Worm (Caenorhabditis elegans) whole organism, young adult: Measurements from ENCODE around the gene C09B9.4.

ENCODE experiments used
- zfh-2 ChIP-seq: fragments of 200-800 bp; sonication (Bioruptor generic); conservative IDR thresholded peaks from 2 replicates; pipeline ENCODE4 v1.3.6; 2022; ENCODE audit warnings: missing genetic modification reagents, missing genetic modification characterization, missing compliant biosample characterization
- zim-3 ChIP-seq: sonication (generic microtip); optimal IDR thresholded peaks from 2 replicates; lab custom pipeline; 2017; ENCODE audit warnings: mild to moderate bottlenecking, missing genetic modification characterization, moderate library complexity, missing compliant biosample characterization

DNA sequence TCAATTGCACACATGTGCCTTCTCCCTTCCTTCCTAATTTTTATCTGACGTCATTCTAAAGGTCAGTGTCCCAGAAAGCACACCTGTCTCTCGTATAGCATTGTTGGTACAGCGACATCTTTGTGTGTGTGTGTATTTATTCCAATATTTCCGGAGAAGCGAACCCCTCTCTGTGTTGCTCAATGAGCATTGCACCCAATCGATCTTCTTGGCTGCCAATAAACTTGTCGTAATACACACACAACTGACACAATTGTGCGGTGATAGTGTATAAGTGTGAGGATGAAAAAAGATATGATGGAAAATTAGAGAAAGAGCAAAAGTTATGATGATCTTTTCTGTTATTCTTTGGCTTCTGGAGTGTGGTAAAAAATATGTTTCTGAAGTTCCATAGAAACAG is 43.4 kb upstream of the C09B9.4 start:
- no peak for TF ChIP-seq zim-3 (tag; lab: Kevin White, UChicago)
- no peak for TF ChIP-seq zfh-2 (GFP tag; lab: Robert Waterston, UW)
